Worm (Caenorhabditis elegans) whole organism, midembryonic: ENCODE results near the gene acp-2.

Source experiments
- T22C8.4 ChIP-seq: fragments of 200-800 bp; sonication (Bioruptor generic); IDR thresholded peaks from 2 replicates; pipeline ENCODE4 v1.3.6; 2022; ENCODE audit warnings: missing genetic modification characterization, missing compliant biosample characterization
- cog-1 ChIP-seq: sonication (generic microtip); optimal IDR thresholded peaks from 2 replicates; lab custom pipeline; 2016; ENCODE audit warnings: missing genetic modification characterization, missing compliant biosample characterization
- flt-1 ChIP-seq: fragments of 200-800 bp; sonication (Bioruptor generic); IDR thresholded peaks from 2 replicates; pipeline ENCODE4 v1.3.6; 2022; ENCODE audit warnings: missing genetic modification characterization, missing compliant biosample characterization
- klf-2 ChIP-seq: fragments of 200-800 bp; sonication (Bioruptor generic); conservative IDR thresholded peaks from 2 replicates; pipeline ENCODE4 v1.3.6; 2022; ENCODE audit warnings: missing genetic modification reagents, missing genetic modification characterization, missing compliant biosample characterization
- med-1 ChIP-seq: sonication (generic microtip); optimal IDR thresholded peaks from 2 replicates; lab custom pipeline; 2017; ENCODE audit warnings: missing genetic modification characterization, mild to moderate bottlenecking, missing compliant biosample characterization, antibody characterized with exemption, missing genetic modification reagents; ENCODE audit not compliant: insufficient read depth
- ref-1 ChIP-seq: fragments of 200-800 bp; sonication (Bioruptor generic); conservative IDR thresholded peaks from 2 replicates; pipeline ENCODE4 v1.3.6; 2022; ENCODE audit warnings: missing genetic modification reagents, missing genetic modification characterization, missing compliant biosample characterization
- tab-1 ChIP-seq: fragments of 200-800 bp; sonication (Bioruptor generic); IDR thresholded peaks from 2 replicates; pipeline ENCODE4 v1.3.6; 2022; ENCODE audit warnings: missing genetic modification characterization, missing compliant biosample characterization
- ztf-23 ChIP-seq: fragments of 200-800 bp; sonication (Bioruptor generic); IDR thresholded peaks from 2 replicates; pipeline ENCODE4 v1.3.6; 2022; ENCODE audit warnings: missing genetic modification reagents, missing genetic modification characterization, missing compliant biosample characterization
- ztf-29 ChIP-seq: fragments of 200-800 bp; sonication (Bioruptor generic); IDR thresholded peaks from 2 replicates; pipeline ENCODE4 v1.3.6; 2022; ENCODE audit warnings: missing genetic modification reagents, missing genetic modification characterization, missing compliant biosample characterization

Gene acp-2

ce11 chrII:8431954-8432353, at the start of gene acp-2:
Gene acp-2 (minus strand): TSS chrII:8432054.
- TF ChIP-seq ztf-23 (GFP tag; lab: Robert Waterston, UW) = no peak
- no peak for TF ChIP-seq T22C8.4 (GFP tag; lab: Robert Waterston, UW)
- no peak for TF ChIP-seq ref-1 (GFP tag; lab: Robert Waterston, UW)
- TF ChIP-seq flt-1 = no peak
- TF ChIP-seq ztf-29 (GFP tag; lab: Robert Waterston, UW) = no peak
- TF ChIP-seq cog-1 = no peak
- TF ChIP-seq tab-1 (GFP tag; lab: Robert Waterston, UW) = no peak
- no peak for TF ChIP-seq med-1
- TF ChIP-seq klf-2 (GFP tag; lab: Robert Waterston, UW) = no peak

- TF ChIP-seq ztf-29 (GFP tag; lab: Robert Waterston, UW) = no peak
- no peak for TF ChIP-seq ztf-23 (GFP tag; lab: Robert Waterston, UW)
Measured at ce11 chrII:8481033-8481708, 49.3 kb upstream of the acp-2 start.

ce11 chrII:8480166-8480565, 48.3 kb upstream of the acp-2 start, which contains the start of gene lact-4:
Gene lact-4 (minus strand): TSS chrII:8480478.
- TF ChIP-seq klf-2 (GFP tag; lab: Robert Waterston, UW) (no peak), ztf-29 (GFP tag; lab: Robert Waterston, UW) (no peak), tab-1 (GFP tag; lab: Robert Waterston, UW) (no peak), flt-1 (no peak), ztf-23 (GFP tag; lab: Robert Waterston, UW) (no peak), cog-1 (no peak), ref-1 (GFP tag; lab: Robert Waterston, UW) (no peak), T22C8.4 (GFP tag; lab: Robert Waterston, UW) (no peak), med-1 (no peak)

ce11 chrII:8479337-8479736, 47.5 kb upstream of the acp-2 start:
- TF ChIP-seq T22C8.4 (GFP tag; lab: Robert Waterston, UW) (no peak), klf-2 (GFP tag; lab: Robert Waterston, UW) (no peak), cog-1 (no peak), ztf-23 (GFP tag; lab: Robert Waterston, UW) (no peak), ref-1 (GFP tag; lab: Robert Waterston, UW) (no peak), med-1 (no peak), flt-1 (no peak), ztf-29 (GFP tag; lab: Robert Waterston, UW) (no peak), tab-1 (GFP tag; lab: Robert Waterston, UW) (no peak)

- TF ChIP-seq cog-1 (no peak), ztf-23 (GFP tag; lab: Robert Waterston, UW) (no peak), med-1 (no peak), T22C8.4 (GFP tag; lab: Robert Waterston, UW) (no peak), ztf-29 (GFP tag; lab: Robert Waterston, UW) (no peak), klf-2 (GFP tag; lab: Robert Waterston, UW) (no peak), flt-1 (no peak), tab-1 (GFP tag; lab: Robert Waterston, UW) (no peak)
Measured at ce11 chrII:8475306-8475822, 43.5 kb upstream of the acp-2 start, which contains the start of the genes M05D6.1 and M05D6.3. Gene M05D6.1 (minus strand): TSS chrII:8475406. Gene M05D6.3 (plus strand): TSS chrII:8475772.

- TF ChIP-seq flt-1 = no peak
- no peak for TF ChIP-seq klf-2 (GFP tag; lab: Robert Waterston, UW)
Measured at ce11 chrII:8472916-8473315, 41.1 kb upstream of the acp-2 start.

ce11 chrII:8471139-8471538, 39.3 kb upstream of the acp-2 start, which contains the start of gene M05D6.8:
Gene M05D6.8 (minus strand): TSS chrII:8471239.
- TF ChIP-seq T22C8.4 (GFP tag; lab: Robert Waterston, UW) (no peak), klf-2 (GFP tag; lab: Robert Waterston, UW) (no peak), ztf-29 (GFP tag; lab: Robert Waterston, UW) (no peak), ztf-23 (GFP tag; lab: Robert Waterston, UW) (no peak), ref-1 (GFP tag; lab: Robert Waterston, UW) (no peak), cog-1 (no peak), flt-1 (no peak), med-1 (no peak), tab-1 (GFP tag; lab: Robert Waterston, UW) (no peak)

- TF ChIP-seq med-1 (no peak), klf-2 (GFP tag; lab: Robert Waterston, UW) (no peak), T22C8.4 (GFP tag; lab: Robert Waterston, UW) (no peak), flt-1 (no peak), cog-1 (no peak), ztf-29 (GFP tag; lab: Robert Waterston, UW) (no peak), ref-1 (GFP tag; lab: Robert Waterston, UW) (no peak), tab-1 (GFP tag; lab: Robert Waterston, UW) (no peak), ztf-23 (GFP tag; lab: Robert Waterston, UW) (no peak)
Measured at ce11 chrII:8467809-8468208, 36.0 kb upstream of the acp-2 start, which contains the start of gene M05D6.2. Gene M05D6.2 (plus strand): TSS chrII:8468109.

- TF ChIP-seq ref-1 (GFP tag; lab: Robert Waterston, UW) (no peak), med-1 (no peak), ztf-29 (GFP tag; lab: Robert Waterston, UW) (no peak), klf-2 (GFP tag; lab: Robert Waterston, UW) (no peak), cog-1 (no peak), flt-1 (no peak)
Measured at ce11 chrII:8466874-8467273, 35.0 kb upstream of the acp-2 start, which contains the start of gene F22B5.10. Gene F22B5.10 (plus strand): TSS chrII:8467174.

- TF ChIP-seq klf-2 (GFP tag; lab: Robert Waterston, UW) (no peak), flt-1 (0 out of 2 replicates have a peak, but pooled peaks have one; percentile 49), ztf-23 (GFP tag; lab: Robert Waterston, UW) (no peak), ref-1 (GFP tag; lab: Robert Waterston, UW) (no peak)
Measured at ce11 chrII:8464448-8464898, 32.6 kb upstream of the acp-2 start, which contains the start of gene fars-3. Gene fars-3 (plus strand): TSS chrII:8464848.
